Fruit fly (Drosophila melanogaster): ENCODE measurements around the gene Pfdn6.

Gene Pfdn6

DNA sequence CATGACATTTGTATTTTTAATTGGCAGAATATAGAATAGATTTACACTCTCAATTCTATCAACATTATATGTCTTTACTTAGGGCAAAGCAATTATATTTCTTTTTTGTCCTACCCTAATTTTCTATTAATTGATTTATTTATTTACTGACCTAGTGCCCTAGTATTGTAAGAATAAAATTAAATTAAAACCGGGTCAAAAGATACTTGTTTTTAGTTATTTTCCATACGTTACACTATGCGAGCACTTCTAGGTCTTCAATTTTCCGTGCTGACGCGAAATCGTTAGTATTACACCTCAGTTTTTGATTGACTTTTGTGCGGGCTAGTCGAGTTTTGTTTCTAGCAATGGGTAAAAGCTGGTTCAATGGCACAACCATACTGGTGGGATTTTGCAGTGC is 7.9 kb downstream of the Pfdn6 start, which contains the start of gene CG46462:
CG46462 (plus strand) TSS at position 301 of the 400 bp plus-strand sequence.
- TF ChIP-seq CG10348 (GFP tag; IDR thresholded peaks at IDR 0.05) = no peak
- no peak for TF ChIP-seq Pif1A (GFP tag; optimal IDR thresholded peaks at IDR 0.05)
- TF ChIP-seq CG8159 (tag; optimal IDR thresholded peaks at IDR 0.05) = no peak
- TF ChIP-seq fd96Ca (GFP tag; IDR thresholded peaks at IDR 0.05) = no peak
- no peak for TF ChIP-seq CG8301 (tag; optimal IDR thresholded peaks at IDR 0.05)

DNA sequence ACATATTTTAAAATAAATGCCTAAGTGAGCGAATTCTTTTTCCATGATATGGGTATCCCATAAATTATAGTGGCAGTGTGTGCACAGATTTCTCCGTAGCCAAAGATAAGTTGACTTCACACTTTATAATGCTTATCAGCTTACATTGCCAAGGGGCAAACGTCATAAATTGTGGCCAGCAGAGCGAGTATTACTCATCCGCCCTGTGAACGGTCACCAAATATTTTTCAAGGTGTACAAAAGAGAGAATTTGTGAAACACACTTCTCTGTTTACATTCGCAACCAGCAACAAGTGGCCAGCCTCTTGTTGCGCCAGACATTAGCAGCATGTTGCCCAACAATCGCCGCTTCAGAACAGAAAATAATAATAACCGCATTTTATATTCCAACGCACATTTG is 9.4 kb downstream of the Pfdn6 start:
- TF ChIP-seq fd96Ca (GFP tag; IDR thresholded peaks at IDR 0.05) = 0 out of 3 replicates have a peak, but pooled peaks have one; percentile 10
- peak; percentile 62 for TF ChIP-seq CG12605 (GFP tag; IDR thresholded peaks at IDR 0.05)
- TF ChIP-seq Ets98B (GFP tag; IDR thresholded peaks at IDR 0.05) = peak; percentile 53
- TF ChIP-seq EcR (GFP tag; optimal IDR thresholded peaks at IDR 0.05) = no peak
- TF ChIP-seq Snoo (tag; optimal IDR thresholded peaks at IDR 0.05) = no peak
- TF ChIP-seq CG32121 (GFP tag; IDR thresholded peaks at IDR 0.05) = peak; percentile 26; the same call in 1 of the 2 replicates
- TF ChIP-seq Pif1A (GFP tag; optimal IDR thresholded peaks at IDR 0.05) = peak; percentile 35
- no peak for TF ChIP-seq rn (GFP tag; IDR thresholded peaks at IDR 0.05)

dm6 chr3L:19939024-19939423 is 15.6 kb downstream of the Pfdn6 start, which contains the start of gene Ac76E:
Gene Ac76E (plus strand): TSS chr3L:19939287.
- TF ChIP-seq Ets98B (GFP tag; IDR thresholded peaks at IDR 0.05) (peak; percentile 30; the same call in 1 of the 2 replicates), CG12605 (GFP tag; IDR thresholded peaks at IDR 0.05) (peak; percentile 52), fd96Ca (GFP tag; IDR thresholded peaks at IDR 0.05) (no peak), CG32121 (GFP tag; IDR thresholded peaks at IDR 0.05) (peak; percentile 16; the same call in 1 of the 2 replicates), CG14655 (GFP tag; optimal IDR thresholded peaks at IDR 0.05) (no peak)

dm6 chr3L:19940349-19940748 is 16.9 kb downstream of the Pfdn6 start:
- no peak for TF ChIP-seq CG8159 (tag; optimal IDR thresholded peaks at IDR 0.05)
- no peak for TF ChIP-seq Snoo (tag; optimal IDR thresholded peaks at IDR 0.05)
- TF ChIP-seq CG8301 (tag; optimal IDR thresholded peaks at IDR 0.05) = no peak
- no peak for TF ChIP-seq rn (GFP tag; IDR thresholded peaks at IDR 0.05)
- TF ChIP-seq CG14655 (GFP tag; optimal IDR thresholded peaks at IDR 0.05) = no peak
- no peak for TF ChIP-seq CG9948 (tag; optimal IDR thresholded peaks at IDR 0.05)
- TF ChIP-seq CG32121 (GFP tag; IDR thresholded peaks at IDR 0.05) = no peak
- no peak for TF ChIP-seq CG15710 (tag; optimal IDR thresholded peaks at IDR 0.05)
- no peak for TF ChIP-seq CG4496 (GFP tag; IDR thresholded peaks at IDR 0.05)
- TF ChIP-seq Ets98B (GFP tag; IDR thresholded peaks at IDR 0.05) = no peak
- TF ChIP-seq D1 (tag; optimal IDR thresholded peaks at IDR 0.05) = no peak
- no peak for TF ChIP-seq gl (tag; optimal IDR thresholded peaks at IDR 0.05)
- TF ChIP-seq CG17806 (tag; optimal IDR thresholded peaks at IDR 0.05) = no peak
- no peak for TF ChIP-seq CG12605 (GFP tag; IDR thresholded peaks at IDR 0.05)
- no peak for TF ChIP-seq Pif1A (GFP tag; optimal IDR thresholded peaks at IDR 0.05)
- no peak for TF ChIP-seq CG10348 (GFP tag; IDR thresholded peaks at IDR 0.05)

DNA sequence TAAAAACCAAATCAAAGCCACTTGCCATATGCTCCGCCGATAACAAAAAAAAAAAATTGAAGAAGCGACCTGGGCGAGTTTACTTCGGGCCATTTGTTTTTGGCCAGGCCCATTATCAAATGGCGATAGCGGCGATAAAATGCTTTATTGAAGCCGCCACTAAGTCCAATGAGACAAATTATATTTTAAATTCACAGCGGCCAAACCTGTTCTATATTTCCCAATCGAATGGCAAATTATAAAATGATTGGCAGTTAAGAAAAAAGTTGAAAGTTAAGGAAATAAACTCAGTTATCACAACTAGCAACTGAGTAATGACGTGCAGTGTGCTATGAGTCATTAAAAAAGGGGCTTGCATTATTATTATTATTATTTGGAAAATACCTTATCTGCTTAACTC is 17.7 kb downstream of the Pfdn6 start:
- TF ChIP-seq Ets98B (GFP tag; IDR thresholded peaks at IDR 0.05) (no peak), fd96Ca (GFP tag; IDR thresholded peaks at IDR 0.05) (no peak), CG13204 (GFP tag; optimal IDR thresholded peaks at IDR 0.05) (no peak), CG17806 (tag; optimal IDR thresholded peaks at IDR 0.05) (no peak), rn (GFP tag; IDR thresholded peaks at IDR 0.05) (no peak), Snoo (tag; optimal IDR thresholded peaks at IDR 0.05) (no peak), CG8159 (tag; optimal IDR thresholded peaks at IDR 0.05) (no peak)

- TF ChIP-seq Pif1B (GFP tag; optimal IDR thresholded peaks at IDR 0.05) (no peak), CG13204 (GFP tag; optimal IDR thresholded peaks at IDR 0.05) (no peak), CG9948 (tag; optimal IDR thresholded peaks at IDR 0.05) (no peak), CG8301 (tag; optimal IDR thresholded peaks at IDR 0.05) (no peak), fd96Ca (GFP tag; IDR thresholded peaks at IDR 0.05) (no peak), CG32121 (GFP tag; IDR thresholded peaks at IDR 0.05) (no peak), CG10348 (GFP tag; IDR thresholded peaks at IDR 0.05) (no peak), Pif1A (GFP tag; optimal IDR thresholded peaks at IDR 0.05) (no peak), CG34367 (tag; optimal IDR thresholded peaks at IDR 0.05) (no peak), CG12605 (GFP tag; IDR thresholded peaks at IDR 0.05) (no peak), CG14655 (GFP tag; optimal IDR thresholded peaks at IDR 0.05) (no peak), EcR (GFP tag; optimal IDR thresholded peaks at IDR 0.05) (no peak), CG15710 (tag; optimal IDR thresholded peaks at IDR 0.05) (no peak), CG8159 (tag; optimal IDR thresholded peaks at IDR 0.05) (no peak), D1 (tag; optimal IDR thresholded peaks at IDR 0.05) (no peak)
Observed at dm6 chr3L:19945469-19945868, 22.0 kb downstream of the Pfdn6 start.

DNA sequence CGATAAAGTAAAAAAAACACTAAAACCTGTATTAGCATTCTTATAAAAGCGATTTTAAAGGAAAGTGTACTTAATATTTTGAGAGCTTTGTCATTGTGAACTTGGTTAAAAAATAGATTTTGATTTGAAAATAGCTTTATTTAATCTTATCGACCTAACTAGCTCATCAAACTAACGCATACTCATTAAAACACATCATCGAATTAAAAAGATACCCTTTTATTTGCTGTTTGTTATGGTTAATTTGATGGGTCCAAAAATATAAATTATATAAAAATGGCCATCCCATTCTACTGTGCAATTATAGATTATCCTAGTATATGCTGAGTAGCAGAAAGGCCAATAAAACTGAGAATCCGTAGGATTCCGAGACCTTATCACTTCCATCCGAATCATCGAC is 27.6 kb downstream of the Pfdn6 start, which contains the start of gene CG32219:
CG32219 (minus strand) TSS at position 101 of the 400 bp plus-strand sequence.
- no peak for TF ChIP-seq CG14655 (GFP tag; optimal IDR thresholded peaks at IDR 0.05)
- TF ChIP-seq CG8159 (tag; optimal IDR thresholded peaks at IDR 0.05) = no peak
- TF ChIP-seq CG10348 (GFP tag; IDR thresholded peaks at IDR 0.05) = no peak
- TF ChIP-seq CG9948 (tag; optimal IDR thresholded peaks at IDR 0.05) = no peak
- TF ChIP-seq CG12605 (GFP tag; IDR thresholded peaks at IDR 0.05) = no peak
- TF ChIP-seq rn (GFP tag; IDR thresholded peaks at IDR 0.05) = no peak
- TF ChIP-seq D1 (tag; optimal IDR thresholded peaks at IDR 0.05) = no peak
- no peak for TF ChIP-seq Pif1B (GFP tag; optimal IDR thresholded peaks at IDR 0.05)
- no peak for TF ChIP-seq CG4496 (GFP tag; IDR thresholded peaks at IDR 0.05)
- no peak for TF ChIP-seq CG13204 (GFP tag; optimal IDR thresholded peaks at IDR 0.05)
- no peak for TF ChIP-seq CG32121 (GFP tag; IDR thresholded peaks at IDR 0.05)
- TF ChIP-seq CG17806 (tag; optimal IDR thresholded peaks at IDR 0.05) = no peak
- TF ChIP-seq Ets98B (GFP tag; IDR thresholded peaks at IDR 0.05) = no peak
- TF ChIP-seq CG8301 (tag; optimal IDR thresholded peaks at IDR 0.05) = no peak
- no peak for TF ChIP-seq Snoo (tag; optimal IDR thresholded peaks at IDR 0.05)
- TF ChIP-seq CG15710 (tag; optimal IDR thresholded peaks at IDR 0.05) = no peak
- no peak for TF ChIP-seq EcR (GFP tag; optimal IDR thresholded peaks at IDR 0.05)
- no peak for TF ChIP-seq fd96Ca (GFP tag; IDR thresholded peaks at IDR 0.05)
- TF ChIP-seq Pif1A (GFP tag; optimal IDR thresholded peaks at IDR 0.05) = no peak
